Worm (Caenorhabditis elegans) whole organism, L3 larva: ENCODE results near the gene glb-29.

Experiments
- ZK546.5 ChIP-seq: sonication (generic microtip); optimal IDR thresholded peaks from 2 replicates; lab custom pipeline; 2017; ENCODE audit warnings: missing biosample characterization, missing genetic modification characterization
- nhr-12 ChIP-seq: fragments of 150-350 bp; optimal IDR thresholded peaks from 2 replicates; lab custom pipeline; 2014; ENCODE audit warnings: missing biosample characterization, missing genetic modification characterization
- skn-1 ChIP-seq: fragments of 150-350 bp; optimal IDR thresholded peaks from 2 replicates; lab custom pipeline; 2014; ENCODE audit warnings: missing biosample characterization, missing genetic modification characterization

ce11 chrII:12036516-12036915, 27.6 kb downstream of the glb-29 start, which contains the start of gene cyn-16:
- TF ChIP-seq skn-1 (tag; lab: Kevin White, UChicago), result no peak
- no peak for TF ChIP-seq nhr-12 (tag; lab: Kevin White, UChicago)
- no peak for TF ChIP-seq ZK546.5 (tag; lab: Kevin White, UChicago)
